Worm (Caenorhabditis elegans): Measurements from ENCODE around the gene F25E5.9.

Gene F25E5.9

ce11 chrV:7443480-7443879 lies 5.8 kb upstream of the F25E5.9 start:
- TF ChIP-seq sea-2 (GFP tag; IDR thresholded peaks at IDR 0.05) (0 out of 2 replicates have a peak, but pooled peaks have one; percentile 33), egl-18 (GFP tag; IDR thresholded peaks at IDR 0.05) (0 out of 2 replicates have a peak, but pooled peaks have one; percentile 53), ztf-28 (GFP tag; IDR thresholded peaks at IDR 0.05) (0 out of 2 replicates have a peak, but pooled peaks have one; percentile 43), ztf-6 (GFP tag; IDR thresholded peaks at IDR 0.05) (0 out of 2 replicates have a peak, but pooled peaks have one; percentile 35), bed-2 (GFP tag; IDR thresholded peaks at IDR 0.05) (peak; percentile 9; the same call in 1 of the 2 replicates), attf-3 (GFP tag; conservative IDR thresholded peaks at IDR 0.05) (peak; percentile 62), bed-1 (GFP tag; IDR thresholded peaks at IDR 0.05) (0 out of 2 replicates have a peak, but pooled peaks have one; percentile 20), F37B4.10 (GFP tag; IDR thresholded peaks at IDR 0.05) (peak; percentile 94; the same call in 1 of the 2 replicates), Y67H2A.10 (GFP tag; conservative IDR thresholded peaks at IDR 0.05) (peak; percentile 19; the same call in 1 of the 2 replicates), ekl-4 (GFP tag; IDR thresholded peaks at IDR 0.05) (peak; percentile 21; the same call in 1 of the 2 replicates), egrh-3 (GFP tag; IDR thresholded peaks at IDR 0.05) (peak; percentile 88), ztf-25 (GFP tag; IDR thresholded peaks at IDR 0.05) (0 out of 2 replicates have a peak, but pooled peaks have one; percentile 75), F39B2.1 (GFP tag; IDR thresholded peaks at IDR 0.05) (0 out of 2 replicates have a peak, but pooled peaks have one; percentile 51), pbrm-1 (GFP tag; IDR thresholded peaks at IDR 0.05) (0 out of 2 replicates have a peak, but pooled peaks have one; percentile 34)

ce11 chrV:7439807-7440206 lies 2.1 kb upstream of the F25E5.9 start, which contains the start of gene try-13:
try-13 (plus strand) TSS chrV:7440107.
- TF ChIP-seq let-607 (tag; optimal IDR thresholded peaks at IDR 0.05) (no peak), hlh-12 (tag; optimal IDR thresholded peaks at IDR 0.05) (no peak), F22D6.2 (tag; optimal IDR thresholded peaks at IDR 0.05) (no peak), bed-1 (GFP tag; IDR thresholded peaks at IDR 0.05) (no peak), lir-1 (GFP tag; conservative IDR thresholded peaks at IDR 0.05) (no peak), mcd-1 (GFP tag; IDR thresholded peaks at IDR 0.05) (no peak)

- no peak for TF ChIP-seq ceh-100 (GFP tag; IDR thresholded peaks at IDR 0.05)
- TF ChIP-seq hmg-20 (GFP tag; IDR thresholded peaks at IDR 0.05), result no peak
- no peak for TF ChIP-seq rpc-1 (optimal IDR thresholded peaks at IDR 0.05)
- TF ChIP-seq rpc-1 (tag; optimal IDR thresholded peaks at IDR 0.05), result no peak
- TF ChIP-seq K11D2.4 (GFP tag; IDR thresholded peaks at IDR 0.05), result no peak
- no peak for TF ChIP-seq egl-18 (GFP tag; IDR thresholded peaks at IDR 0.05)
- no peak for TF ChIP-seq attf-3 (GFP tag; conservative IDR thresholded peaks at IDR 0.05)
- no peak for TF ChIP-seq unc-62 (GFP tag; optimal IDR thresholded peaks at IDR 0.05)
- TF ChIP-seq dpff-1 (tag; optimal IDR thresholded peaks at IDR 0.05), result no peak
- TF ChIP-seq snpc-3.4 (tag; optimal IDR thresholded peaks at IDR 0.05), result no peak
These were observed 266 bp upstream of the F25E5.9 start, which contains the start of gene F25E5.16 for ce11 chrV:7437985-7438384. F25E5.16 (plus strand) TSS chrV:7438285.

ce11 chrV:7436911-7437310 lies 808 bp downstream of the F25E5.9 start:
- TF ChIP-seq unc-130 (GFP tag; optimal IDR thresholded peaks at IDR 0.05) (no peak), Y53G8AR.9 (GFP tag; conservative IDR thresholded peaks at IDR 0.05) (peak; percentile 34; the same call in 1 of the 2 replicates), repo-1 (tag; optimal IDR thresholded peaks at IDR 0.05) (no peak), ZK185.1 (tag; optimal IDR thresholded peaks at IDR 0.05; ENCODE audit: poor library complexity, severe bottlenecking) (peak; percentile 65), somi-1 (GFP tag; optimal IDR thresholded peaks at IDR 0.05) (peak; percentile 4), madf-6 (GFP tag; IDR thresholded peaks at IDR 0.05) (0 out of 2 replicates have a peak, but pooled peaks have one; percentile 32), D2030.7 (GFP tag; IDR thresholded peaks at IDR 0.05) (no peak), ccch-3 (GFP tag; optimal IDR thresholded peaks at IDR 0.05) (no peak), lin-26 (GFP tag; IDR thresholded peaks at IDR 0.05) (peak; percentile 9; the same call in 1 of the 2 replicates), chd-7 (tag; optimal IDR thresholded peaks at IDR 0.05) (peak; percentile 32), fkh-3 (tag; optimal IDR thresholded peaks at IDR 0.05) (peak; percentile 12), cebp-1 (GFP tag; IDR thresholded peaks at IDR 0.05) (0 out of 2 replicates have a peak, but pooled peaks have one; percentile 21), cebp-1 (tag; optimal IDR thresholded peaks at IDR 0.05) (no peak), rpc-1 (optimal IDR thresholded peaks at IDR 0.05) (no peak), rpc-1 (tag; optimal IDR thresholded peaks at IDR 0.05) (no peak), ama-1 (optimal IDR thresholded peaks at IDR 0.05) (peak; percentile 74), ama-1 (GFP tag; optimal IDR thresholded peaks at IDR 0.05) (no peak), die-1 (tag; optimal IDR thresholded peaks at IDR 0.05) (peak; percentile 19), madf-3 (GFP tag; IDR thresholded peaks at IDR 0.05) (0 out of 2 replicates have a peak, but pooled peaks have one; percentile 24)

Data from whole organism, young adult.